Worm (Caenorhabditis elegans): ENCODE results near the gene atg-18.

ce11 chrV:8599192-8599591 is 31.9 kb downstream of the atg-18 start, which contains the start of gene F41E6.7:
- TF ChIP-seq him-1 (tag; optimal IDR thresholded peaks at IDR 0.05) (no peak), T26A5.8 (tag; optimal IDR thresholded peaks at IDR 0.05) (no peak), fkh-3 (tag; optimal IDR thresholded peaks at IDR 0.05) (no peak), unc-62 (GFP tag; optimal IDR thresholded peaks at IDR 0.05) (no peak), pha-4 (tag; optimal IDR thresholded peaks at IDR 0.05) (no peak), ZK185.1 (tag; optimal IDR thresholded peaks at IDR 0.05; ENCODE audit: poor library complexity, severe bottlenecking) (no peak), tbx-9 (tag; optimal IDR thresholded peaks at IDR 0.05; ENCODE audit: borderline replicate concordance) (no peak), madf-8 (GFP tag; conservative IDR thresholded peaks at IDR 0.05) (no peak)
